Worm (Caenorhabditis elegans) whole organism, young adult: ENCODE data around the gene gldi-5.

ENCODE experiments used
- Y53G8AR.9 ChIP-seq: fragments of 200-800 bp; sonication (Bioruptor generic); conservative IDR thresholded peaks from 2 replicates; pipeline ENCODE4 v1.3.6; 2022; ENCODE audit warnings: missing genetic modification reagents, missing genetic modification characterization, missing compliant biosample characterization
- Y95B8A.8 ChIP-seq: fragments of 200-800 bp; sonication (Bioruptor generic); IDR thresholded peaks from 2 replicates; pipeline ENCODE4 v1.3.6; 2022; ENCODE audit warnings: missing genetic modification reagents, missing genetic modification characterization, missing compliant biosample characterization
- madf-6 ChIP-seq: fragments of 200-800 bp; sonication (Bioruptor generic); IDR thresholded peaks from 2 replicates; pipeline ENCODE4 v1.3.6; 2022; ENCODE audit warnings: missing genetic modification reagents, missing genetic modification characterization, missing compliant biosample characterization
- snpc-1.1 ChIP-seq: sonication (generic microtip); optimal IDR thresholded peaks from 2 replicates; lab custom pipeline; 2017; ENCODE audit warnings: missing genetic modification characterization, mild to moderate bottlenecking, missing compliant biosample characterization, antibody characterized with exemption, moderate library complexity, missing genotype, missing genetic modification reagents; ENCODE audit not compliant: insufficient read depth
- tbp1 ChIP-seq: fragments of 200-800 bp; sonication (Bioruptor generic); optimal IDR thresholded peaks from 2 replicates; lab custom pipeline; 2018; ENCODE audit warnings: mild to moderate bottlenecking, missing genetic modification characterization, missing compliant biosample characterization

DNA sequence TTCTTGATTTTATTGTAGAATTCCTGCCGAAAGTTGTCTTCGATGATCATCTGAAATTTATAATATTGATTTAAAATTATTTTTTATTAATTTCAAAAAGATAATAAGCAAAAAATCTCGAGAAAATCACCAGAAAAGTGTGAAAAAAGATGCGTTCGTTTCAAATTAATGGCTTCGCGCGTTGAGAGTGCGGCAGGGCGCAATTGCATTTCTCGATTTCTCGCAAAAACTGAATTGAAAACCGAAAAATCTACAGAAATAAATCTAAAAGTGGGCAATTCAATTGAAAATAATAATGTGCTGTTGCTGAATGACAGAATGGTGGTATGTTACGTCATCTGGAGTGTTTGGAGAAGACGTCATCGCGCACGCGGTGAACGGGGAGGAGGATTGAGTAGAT, 8.7 kb upstream of the gldi-5 start, which contains the start of gene evl-18:
- TF ChIP-seq Y53G8AR.9 (GFP tag; lab: Robert Waterston, UW) (no peak), tbp1 (GFP tag; lab: Kevin White, UChicago) (no peak), snpc-1.1 (tag; lab: Kevin White, UChicago) (no peak), madf-6 (no peak), Y95B8A.8 (GFP tag; lab: Robert Waterston, UW) (no peak)
